Worm (Caenorhabditis elegans) whole organism, L4 larva: Measurements from ENCODE around the gene sphr-1.
A peak's percentile ranks its signal among the peaks of the same experiment; 100 is the strongest.

Experiments used
- F10B5.3 ChIP-seq: sonication (generic microtip); optimal IDR thresholded peaks from 2 replicates; lab custom pipeline; 2016; ENCODE audit warnings: mild to moderate bottlenecking, missing genetic modification characterization, missing compliant biosample characterization
- R02D3.7 ChIP-seq: fragments of 150-350 bp; sonication (generic microtip); optimal IDR thresholded peaks from 3 replicates; lab custom pipeline; 2014; ENCODE audit warnings: missing biosample characterization, missing genetic modification characterization
- T26A8.4 ChIP-seq: fragments of 200-800 bp; sonication (Bioruptor generic); IDR thresholded peaks from 2 replicates; pipeline ENCODE4 v1.3.6; 2022; ENCODE audit warnings: missing genetic modification characterization, missing compliant biosample characterization
- Y105C5A.15 ChIP-seq: fragments of 200-800 bp; sonication (Bioruptor generic); IDR thresholded peaks from 2 replicates; pipeline ENCODE4 v1.3.6; 2022; ENCODE audit warnings: missing genetic modification characterization, missing compliant biosample characterization
- Y48G9A.11 ChIP-seq: fragments of 200-800 bp; sonication (Bioruptor generic); IDR thresholded peaks from 2 replicates; pipeline ENCODE4 v1.3.6; 2022; ENCODE audit warnings: missing genetic modification reagents, missing genetic modification characterization, missing compliant biosample characterization
- Y75B8A.6 ChIP-seq: fragments of 200-800 bp; sonication (Bioruptor generic); IDR thresholded peaks from 2 replicates; pipeline ENCODE4 v1.3.6; 2022; ENCODE audit warnings: missing genetic modification reagents, missing genetic modification characterization, missing compliant biosample characterization
- ama-1 ChIP-seq: fragments of 150-350 bp; optimal IDR thresholded peaks from 2 replicates; lab custom pipeline; 2014; ENCODE audit warnings: inconsistent platforms, mixed read lengths
- ceh-32 ChIP-seq: sonication (generic microtip); optimal IDR thresholded peaks from 2 replicates; lab custom pipeline; 2016; ENCODE audit warnings: mild to moderate bottlenecking, missing genetic modification characterization, missing compliant biosample characterization; ENCODE audit not compliant: poor library complexity
- ceh-82 ChIP-seq: sonication (generic microtip); optimal IDR thresholded peaks from 2 replicates; lab custom pipeline; 2017; ENCODE audit warnings: missing biosample characterization, missing genetic modification characterization
- cey-2 ChIP-seq: sonication (generic microtip); optimal IDR thresholded peaks from 3 replicates; lab custom pipeline; 2017; ENCODE audit warnings: missing genetic modification characterization, mild to moderate bottlenecking, missing compliant biosample characterization, antibody characterized with exemption, borderline replicate concordance; ENCODE audit not compliant: insufficient read depth
- daf-12 ChIP-seq: fragments of 150-350 bp; optimal IDR thresholded peaks from 2 replicates; lab custom pipeline; 2014; ENCODE audit warnings: missing biosample characterization, missing genetic modification reagents, missing genetic modification characterization
- daf-16 ChIP-seq, 3 experiments: sonication (generic microtip); optimal IDR thresholded peaks; 2 replicates each; lab custom pipeline; 2016 to 2017; ENCODE audit warnings: missing genetic modification characterization in 3 of 3, missing genetic modification reagents in 3 of 3, mild to moderate bottlenecking in 2 of 3, missing compliant biosample characterization in 2 of 3, missing biosample characterization in 1 of 3, moderate library complexity in 1 of 3
- daf-8 ChIP-seq: fragments of 200-800 bp; sonication (Bioruptor generic); IDR thresholded peaks from 2 replicates; pipeline ENCODE4 v1.3.6; 2022; ENCODE audit warnings: missing genetic modification characterization, missing compliant biosample characterization
- dmd-8 ChIP-seq: fragments of 200-800 bp; sonication (Bioruptor generic); IDR thresholded peaks from 2 replicates; pipeline ENCODE4 v1.3.6; 2022; ENCODE audit warnings: missing genetic modification characterization, missing compliant biosample characterization
- dve-1 ChIP-seq: sonication (generic microtip); optimal IDR thresholded peaks from 2 replicates; lab custom pipeline; 2017; ENCODE audit warnings: antibody characterized with exemption, mild to moderate bottlenecking, missing genetic modification characterization, missing compliant biosample characterization; ENCODE audit not compliant: insufficient read depth
- fkh-10 ChIP-seq: fragments of 150-350 bp; optimal IDR thresholded peaks from 2 replicates; lab custom pipeline; 2014; ENCODE audit warnings: missing biosample characterization, missing genetic modification reagents, missing genetic modification characterization
- hmg-1.1 ChIP-seq: fragments of 200-800 bp; sonication (Bioruptor generic); IDR thresholded peaks from 2 replicates; pipeline ENCODE4 v1.3.6; 2022; ENCODE audit warnings: missing genetic modification reagents, missing genetic modification characterization, missing compliant biosample characterization
- jun-1 ChIP-seq: fragments of 150-350 bp; optimal IDR thresholded peaks from 2 replicates; lab custom pipeline; 2014; ENCODE audit warnings: missing biosample characterization, missing genetic modification reagents, missing genetic modification characterization
- lin-13 ChIP-seq: fragments of 150-350 bp; optimal IDR thresholded peaks from 2 replicates; lab custom pipeline; 2014; ENCODE audit warnings: missing biosample characterization, missing genetic modification reagents, missing genetic modification characterization
- lin-29 ChIP-seq: fragments of 200-800 bp; sonication (Bioruptor generic); IDR thresholded peaks from 2 replicates; pipeline ENCODE4 v1.3.6; 2022; ENCODE audit warnings: missing genetic modification reagents, missing genetic modification characterization, missing compliant biosample characterization
- lin-39 ChIP-seq: fragments of 150-350 bp; optimal IDR thresholded peaks from 2 replicates; lab custom pipeline; 2014; ENCODE audit warnings: missing biosample characterization, missing genetic modification reagents, missing genetic modification characterization
- lsy-2 ChIP-seq, 2 experiments: fragments of 150-350 bp in 1 of 2; sonication (generic microtip) in 1 of 2; optimal IDR thresholded peaks; 2 replicates each; lab custom pipeline; 2014 to 2017; ENCODE audit warnings: missing biosample characterization in 2 of 2, missing genetic modification characterization in 2 of 2
- madf-5 ChIP-seq, 2 experiments: fragments of 200-800 bp; sonication (Bioruptor generic); IDR thresholded peaks; 2 replicates each; pipeline ENCODE4 v1.3.6; 2022; ENCODE audit warnings: missing compliant biosample characterization in 2 of 2, missing genetic modification characterization in 2 of 2
- mep-1 ChIP-seq: fragments of 150-350 bp; sonication (generic microtip); optimal IDR thresholded peaks from 3 replicates; lab custom pipeline; 2014; ENCODE audit warnings: missing biosample characterization, missing genetic modification characterization
- mxl-2 ChIP-seq: fragments of 200-800 bp; sonication (Bioruptor generic); conservative IDR thresholded peaks from 2 replicates; pipeline ENCODE4 v1.3.6; 2022; ENCODE audit warnings: missing genetic modification reagents, missing genetic modification characterization, missing compliant biosample characterization
- mxl-3 ChIP-seq: fragments of 200-800 bp; sonication (Bioruptor generic); optimal IDR thresholded peaks from 2 replicates; lab custom pipeline; 2018; ENCODE audit warnings: mild to moderate bottlenecking, missing genetic modification characterization, missing compliant biosample characterization
- nhr-11 ChIP-seq: fragments of 150-350 bp; optimal IDR thresholded peaks from 2 replicates; lab custom pipeline; 2014; ENCODE audit warnings: missing biosample characterization, missing genetic modification characterization
- nhr-25 ChIP-seq: sonication (generic microtip); optimal IDR thresholded peaks from 2 replicates; lab custom pipeline; 2017; ENCODE audit warnings: missing genetic modification characterization, mild to moderate bottlenecking, missing compliant biosample characterization, antibody characterized with exemption, moderate library complexity, borderline replicate concordance; ENCODE audit not compliant: insufficient read depth
- nhr-6 ChIP-seq: fragments of 150-350 bp; optimal IDR thresholded peaks from 2 replicates; lab custom pipeline; 2014; ENCODE audit warnings: missing biosample characterization, missing genetic modification characterization
- nhr-77 ChIP-seq: fragments of 150-350 bp; optimal IDR thresholded peaks from 2 replicates; lab custom pipeline; 2014; ENCODE audit warnings: missing biosample characterization, missing genetic modification characterization
- php-3 ChIP-seq: fragments of 200-800 bp; sonication (Bioruptor generic); IDR thresholded peaks from 2 replicates; pipeline ENCODE4 v1.3.6; 2022; ENCODE audit warnings: missing genetic modification reagents, missing genetic modification characterization, missing compliant biosample characterization
- pqm-1 ChIP-seq: sonication (generic microtip); optimal IDR thresholded peaks from 2 replicates; lab custom pipeline; 2017; ENCODE audit warnings: missing biosample characterization, missing genetic modification characterization
- rbr-2 ChIP-seq: sonication (generic microtip); optimal IDR thresholded peaks from 2 replicates; lab custom pipeline; 2016; ENCODE audit warnings: missing genotype, missing genetic modification characterization, missing compliant biosample characterization
- sdz-12 ChIP-seq: fragments of 200-800 bp; sonication (Bioruptor generic); optimal IDR thresholded peaks from 2 replicates; lab custom pipeline; 2018; ENCODE audit warnings: mild to moderate bottlenecking, missing genetic modification characterization, missing compliant biosample characterization
- snpc-1.2 ChIP-seq: fragments of 200-800 bp; sonication (Bioruptor generic); IDR thresholded peaks from 2 replicates; pipeline ENCODE4 v1.3.6; 2022; ENCODE audit warnings: missing genetic modification reagents, missing genetic modification characterization, missing compliant biosample characterization
- snpc-4 ChIP-seq: fragments of 150-350 bp; optimal IDR thresholded peaks from 2 replicates; lab custom pipeline; 2014; ENCODE audit warnings: missing biosample characterization, missing genetic modification characterization
- spr-1 ChIP-seq: sonication (generic microtip); optimal IDR thresholded peaks from 2 replicates; lab custom pipeline; 2016; ENCODE audit warnings: mild to moderate bottlenecking, missing genetic modification characterization, missing compliant biosample characterization
- tra-1 ChIP-seq: fragments of 200-800 bp; sonication (Bioruptor generic); IDR thresholded peaks from 2 replicates; pipeline ENCODE4 v1.3.6; 2022; ENCODE audit warnings: missing genetic modification reagents, missing genetic modification characterization, missing compliant biosample characterization
- unc-62 ChIP-seq, 3 experiments: fragments of 150-350 bp in 1 of 3; sonication (generic microtip); optimal IDR thresholded peaks in 2 of 3; peaks in 1 of 3; 1 replicate in 1 of 3; 2 replicates in 2 of 3; lab custom pipeline; 2014 to 2017; ENCODE audit warnings: missing biosample characterization in 3 of 3, missing genetic modification characterization in 3 of 3, missing genetic modification reagents in 3 of 3, missing genotype in 1 of 3
- zfp-2 ChIP-seq: sonication (generic microtip); optimal IDR thresholded peaks from 2 replicates; lab custom pipeline; 2016; ENCODE audit warnings: mild to moderate bottlenecking, missing genetic modification characterization, missing compliant biosample characterization
- ztf-11 ChIP-seq: fragments of 150-350 bp; optimal IDR thresholded peaks from 2 replicates; lab custom pipeline; 2014; ENCODE audit warnings: missing biosample characterization, missing genetic modification characterization
- ztf-7 ChIP-seq: fragments of 150-350 bp; optimal IDR thresholded peaks from 2 replicates; lab custom pipeline; 2014; ENCODE audit warnings: missing biosample characterization, missing genetic modification characterization

Gene sphr-1

ce11 chrV:9202710-9203109, 11.3 kb downstream of the sphr-1 start, which contains the start of gene asp-2 (continued):
- TF ChIP-seq php-3 (GFP tag; lab: Robert Waterston, UW), result 0 out of 2 replicates have a peak, but pooled peaks have one; percentile 53
- TF ChIP-seq tra-1 (GFP tag; lab: Robert Waterston, UW), result peak; percentile 28; the same call in 1 of the 2 replicates
- TF ChIP-seq lsy-2 (tag; optimal IDR thresholded peaks at IDR 0.05; lab: Kevin White, UChicago), result no peak
- no peak for TF ChIP-seq daf-16 (GFP tag; optimal IDR thresholded peaks at IDR 0.05; lab: Kevin White, UChicago)
- TF ChIP-seq daf-16 (tag; optimal IDR thresholded peaks at IDR 0.05; lab: Kevin White, UChicago), result peak; percentile 63
- TF ChIP-seq zfp-2, result no peak
- TF ChIP-seq, all 104 proteins: peak for 9

- no peak for TF ChIP-seq ztf-7 (tag; lab: Kevin White, UChicago)
- no peak for TF ChIP-seq unc-62 (GFP tag; optimal IDR thresholded peaks at IDR 0.05 in 1 of 2; lab: Kevin White, UChicago)
- TF ChIP-seq unc-62 (tag; optimal IDR thresholded peaks at IDR 0.05; lab: Kevin White, UChicago), result no peak
- no peak for TF ChIP-seq ceh-32 (tag; lab: Kevin White, UChicago)
- TF ChIP-seq mxl-2 (GFP tag; lab: Robert Waterston, UW), result no peak
- no peak for TF ChIP-seq Y75B8A.6 (GFP tag; lab: Robert Waterston, UW)
- TF ChIP-seq lin-29 (GFP tag; lab: Robert Waterston, UW), result no peak
- TF ChIP-seq spr-1 (tag; lab: Kevin White, UChicago), result no peak
- no peak for TF ChIP-seq zfp-2
- TF ChIP-seq nhr-25 (tag; lab: Kevin White, UChicago), result no peak
- no peak for TF ChIP-seq sdz-12
- no peak for TF ChIP-seq T26A8.4 (GFP tag; lab: Robert Waterston, UW)
- TF ChIP-seq R02D3.7 (tag; lab: Kevin White, UChicago), result no peak
- no peak for TF ChIP-seq cey-2
- no peak for TF ChIP-seq lin-39 (tag; lab: Kevin White, UChicago)
Observed at ce11 chrV:9207377-9207776, 16.0 kb downstream of the sphr-1 start, which contains the start of gene inx-10. Gene inx-10 (minus strand): TSS chrV:9207477.

DNA sequence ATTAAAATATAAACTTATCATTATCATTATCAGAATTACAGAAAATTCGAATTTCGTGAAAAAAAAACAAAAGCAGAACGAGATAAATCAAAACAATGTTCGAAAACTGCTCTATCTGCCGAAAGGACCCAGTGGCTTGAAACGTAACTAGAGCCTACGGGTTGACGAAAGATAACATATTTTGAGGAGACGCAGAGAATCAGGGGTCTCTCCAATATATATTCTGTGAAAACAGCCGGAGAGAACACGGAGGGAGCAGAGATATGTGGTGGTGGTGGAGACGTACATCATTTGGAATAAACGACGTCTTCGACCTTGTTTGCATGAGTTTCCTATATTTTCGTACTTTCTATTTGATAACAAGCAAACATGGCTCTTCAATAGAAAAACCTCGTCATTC, 17.5 kb downstream of the sphr-1 start:
- peak; percentile 8 for TF ChIP-seq rbr-2 (tag; lab: Kevin White, UChicago)
- TF ChIP-seq daf-16 (GFP tag; optimal IDR thresholded peaks at IDR 0.05; lab: Kevin White, UChicago), result peak in 1 of 2 experiments; percentile 1
- no peak for TF ChIP-seq daf-16 (tag; optimal IDR thresholded peaks at IDR 0.05; lab: Kevin White, UChicago)
- TF ChIP-seq madf-5 (GFP tag; IDR thresholded peaks at IDR 0.05; lab: Robert Waterston, UW), result no peak
- TF ChIP-seq mxl-3 (GFP tag; lab: Kevin White, UChicago), result no peak
- TF ChIP-seq mep-1, result no peak

- TF ChIP-seq lin-29 (GFP tag; lab: Robert Waterston, UW) (no peak), snpc-1.2 (GFP tag; lab: Robert Waterston, UW) (no peak), lin-13 (GFP tag; lab: Kevin White, UChicago) (no peak), dve-1 (tag; lab: Kevin White, UChicago) (peak; percentile 86), fkh-10 (GFP tag; lab: Kevin White, UChicago) (no peak), ceh-82 (tag; lab: Kevin White, UChicago) (no peak), Y75B8A.6 (GFP tag; lab: Robert Waterston, UW) (no peak), daf-8 (no peak), rbr-2 (tag; lab: Kevin White, UChicago) (peak; percentile 47), mxl-3 (GFP tag; lab: Kevin White, UChicago) (peak; percentile 41), hmg-1.1 (peak; percentile 72), nhr-77 (peak; percentile 72), nhr-25 (tag; lab: Kevin White, UChicago) (peak; percentile 30), Y105C5A.15 (GFP tag; lab: Robert Waterston, UW) (no peak), F10B5.3 (tag; lab: Kevin White, UChicago) (no peak), zfp-2 (no peak), nhr-6 (tag; lab: Kevin White, UChicago) (peak; percentile 17), lsy-2 (tag; optimal IDR thresholded peaks at IDR 0.05; lab: Kevin White, UChicago) (peak in 1 of 2 experiments; percentile 83), nhr-11 (tag; lab: Kevin White, UChicago) (peak; percentile 43), daf-12 (tag; lab: Kevin White, UChicago) (no peak), unc-62 (GFP tag; optimal IDR thresholded peaks at IDR 0.05 in 1 of 2; lab: Kevin White, UChicago) (no peak), unc-62 (tag; optimal IDR thresholded peaks at IDR 0.05; lab: Kevin White, UChicago) (no peak), dmd-8 (no peak), pqm-1 (tag; lab: Kevin White, UChicago) (peak; percentile 72), R02D3.7 (tag; lab: Kevin White, UChicago) (no peak), snpc-4 (tag; lab: Kevin White, UChicago) (no peak), ztf-11 (tag; lab: Kevin White, UChicago) (no peak), Y48G9A.11 (GFP tag; lab: Robert Waterston, UW) (no peak), jun-1 (tag; lab: Kevin White, UChicago) (no peak), ama-1 (lab: Kevin White, UChicago) (no peak), tra-1 (GFP tag; lab: Robert Waterston, UW) (no peak)
Observed at ce11 chrV:9212499-9212898, 21.1 kb downstream of the sphr-1 start.
